Worm (Caenorhabditis elegans): ENCODE measurements around the gene unc-83.

The unc-83 gene

DNA sequence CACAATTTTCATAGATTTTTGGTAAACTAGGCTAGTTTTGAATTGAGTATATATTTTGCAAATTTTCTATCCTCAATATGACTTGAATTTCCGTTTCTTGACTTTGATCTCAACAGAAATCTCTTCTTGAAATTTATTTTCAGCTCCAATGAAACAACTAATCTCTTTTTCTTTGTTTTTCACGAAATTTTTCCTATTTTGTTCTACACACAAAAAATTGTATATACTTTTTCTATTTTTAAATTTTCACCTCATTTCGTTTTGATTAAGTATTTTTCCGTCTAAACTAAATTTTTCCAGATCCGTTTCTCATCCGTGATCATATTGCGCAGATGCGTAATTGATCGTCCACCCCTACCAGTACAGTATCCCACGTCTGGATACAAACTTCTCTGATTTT, at the start of gene unc-83:
Gene unc-83 (plus strand): TSS at position 301 of the 400 bp plus-strand sequence.
- no peak for TF ChIP-seq unc-62 (GFP tag; optimal IDR thresholded peaks at IDR 0.05)

DNA sequence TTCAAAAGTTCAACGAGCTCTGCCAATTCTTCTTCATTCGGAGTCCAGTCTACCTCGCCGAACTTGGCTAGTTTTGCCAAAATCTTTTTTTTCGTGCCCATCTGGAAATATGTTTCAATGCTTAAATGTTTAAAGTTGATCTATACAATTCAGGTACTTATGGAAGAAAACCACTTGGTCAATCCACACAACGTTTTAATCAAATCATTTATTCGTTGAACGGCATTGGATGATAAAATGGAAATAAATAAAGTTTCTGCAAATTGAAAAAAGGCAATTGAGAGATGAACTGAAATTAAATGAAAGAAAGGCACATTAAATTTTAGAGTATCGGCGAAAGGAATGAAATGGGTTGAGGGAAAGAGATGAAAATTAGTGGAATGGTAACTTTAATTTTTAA, 40.8 kb upstream of the unc-83 start, which contains the start of gene urb-1:
Gene urb-1 (minus strand): TSS at position 101 of the 400 bp plus-strand sequence.
- TF ChIP-seq unc-62 (GFP tag; optimal IDR thresholded peaks at IDR 0.05) = no peak

DNA sequence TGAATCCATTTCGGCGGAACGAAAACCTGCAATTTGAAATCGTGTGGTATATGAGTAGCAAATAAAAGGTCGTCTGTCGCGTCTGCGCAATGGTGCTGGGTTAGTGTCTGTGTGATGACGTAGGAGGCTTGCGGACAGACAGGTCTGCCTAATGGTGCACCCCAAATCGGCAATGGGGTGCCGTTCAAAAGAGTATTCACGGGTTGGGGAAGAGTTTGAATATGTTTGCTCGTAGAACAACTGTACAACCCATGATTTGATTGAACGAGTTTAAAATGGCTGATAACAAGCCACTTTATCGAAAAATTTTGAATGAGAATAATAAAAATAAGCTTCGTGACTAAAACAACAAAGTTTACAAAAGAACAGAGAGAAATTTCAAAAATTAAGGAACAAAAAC, 38.9 kb upstream of the unc-83 start, which contains the start of gene T05H4.11:
Gene T05H4.11 (minus strand): TSS at position 335 of the 400 bp plus-strand sequence.
- TF ChIP-seq unc-62 (GFP tag; optimal IDR thresholded peaks at IDR 0.05) = no peak

DNA sequence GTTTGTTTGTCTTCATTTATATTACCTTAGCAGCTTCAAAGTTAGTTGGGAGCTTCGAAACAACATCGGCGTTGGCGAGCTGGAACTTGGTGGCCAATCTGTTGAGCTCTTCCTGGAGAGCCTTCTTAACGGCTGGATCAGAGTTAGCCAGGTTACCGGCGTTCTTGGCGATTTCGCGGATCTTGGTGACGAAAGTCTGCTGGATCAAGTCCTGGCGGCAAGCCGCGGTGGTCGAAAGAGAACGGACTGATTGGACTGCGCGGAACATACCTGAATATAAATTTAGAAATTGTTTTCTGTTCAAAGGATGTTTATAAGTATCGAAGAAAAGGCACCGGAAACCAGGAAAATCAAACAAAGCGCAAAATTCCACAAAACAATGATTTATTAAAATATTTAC, 38.0 kb upstream of the unc-83 start, which contains the start of gene atp-4:
Gene atp-4 (minus strand): TSS at position 270 of the 400 bp plus-strand sequence.
- no peak for TF ChIP-seq unc-62 (GFP tag; optimal IDR thresholded peaks at IDR 0.05)

DNA sequence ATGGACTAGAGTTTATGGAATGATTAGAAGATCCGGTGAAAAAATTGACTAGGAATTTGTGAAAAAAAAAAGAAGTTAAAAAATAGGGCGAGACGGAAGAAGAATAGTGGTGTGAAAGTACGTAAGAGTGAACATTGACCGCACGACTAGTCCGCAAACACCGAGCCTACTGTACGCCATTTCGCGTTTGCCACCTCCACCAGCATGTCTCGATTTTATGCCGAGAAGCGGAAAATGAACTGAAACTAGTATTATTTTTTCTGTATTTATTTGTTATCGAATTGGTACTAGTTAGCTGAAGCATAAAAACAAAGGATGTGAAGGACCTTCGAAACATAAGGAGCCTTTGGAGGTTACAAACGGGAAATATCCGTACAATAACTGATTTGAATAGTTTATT, 37.4 kb upstream of the unc-83 start:
- no peak for TF ChIP-seq unc-62 (GFP tag; optimal IDR thresholded peaks at IDR 0.05)

DNA sequence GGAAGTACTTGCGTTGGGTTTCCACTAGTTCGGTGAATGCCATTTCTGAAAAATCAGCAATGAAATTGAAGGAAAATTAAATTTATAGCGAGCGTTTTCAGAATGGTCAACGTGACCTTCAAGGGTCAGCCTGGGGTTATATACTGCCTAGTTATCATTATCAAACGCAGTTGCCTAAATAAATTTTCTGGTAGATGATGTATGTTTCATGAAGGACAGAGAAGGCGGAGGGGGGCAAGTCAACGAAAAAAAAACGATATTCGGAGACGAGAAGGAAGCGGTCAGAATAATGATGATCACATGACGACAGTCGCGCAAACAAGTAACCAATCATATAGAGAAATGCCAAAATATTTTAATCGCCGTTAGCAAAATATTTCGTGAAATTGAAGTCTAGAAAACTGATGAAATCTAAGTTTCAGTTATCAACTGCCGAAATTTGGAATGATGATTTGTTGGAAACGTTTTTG, 35.0 kb upstream of the unc-83 start, which contains the start of gene alh-4:
Gene alh-4 (minus strand): TSS at position 51 of the 470 bp plus-strand sequence.
- no peak for TF ChIP-seq unc-62 (GFP tag; optimal IDR thresholded peaks at IDR 0.05)

DNA sequence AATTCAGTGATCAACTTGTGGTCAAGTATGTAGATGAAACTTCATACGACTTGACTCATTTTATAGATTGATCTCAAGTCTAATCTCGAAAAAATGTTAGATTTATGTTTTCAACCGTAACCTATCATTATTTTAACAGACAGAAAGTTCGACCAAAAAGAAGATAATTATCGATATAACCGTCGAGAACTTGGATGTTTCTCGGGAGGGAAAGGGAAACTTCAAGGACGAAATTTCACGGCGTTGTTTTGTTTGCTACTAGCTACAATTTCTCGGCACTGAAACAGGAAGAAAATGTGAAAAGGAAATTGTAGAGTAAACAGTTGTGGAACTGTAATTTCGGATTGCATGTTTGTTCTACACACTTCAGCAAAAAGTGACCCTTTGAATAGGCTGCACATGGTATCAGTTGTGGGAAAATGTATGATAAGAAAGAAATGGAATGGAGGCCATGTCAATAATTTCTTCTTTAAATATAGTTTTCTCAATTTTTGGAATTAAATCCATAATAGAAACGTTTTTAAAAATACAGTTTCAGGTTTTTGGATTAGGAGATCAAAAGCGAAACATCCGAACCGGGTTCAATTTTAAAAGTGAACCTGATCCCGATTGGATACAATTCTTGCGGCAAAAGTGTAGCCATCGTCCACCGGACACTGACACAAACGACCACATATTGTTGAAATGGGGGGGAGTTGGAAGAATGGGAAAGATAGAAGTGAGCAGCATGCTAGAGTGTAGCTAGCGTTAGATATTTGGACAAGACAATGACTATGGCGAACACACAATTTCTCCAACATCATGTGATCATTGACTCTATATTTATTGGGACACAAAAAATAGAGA, 34.1 kb upstream of the unc-83 start:
- no peak for TF ChIP-seq unc-62 (GFP tag; optimal IDR thresholded peaks at IDR 0.05)

DNA sequence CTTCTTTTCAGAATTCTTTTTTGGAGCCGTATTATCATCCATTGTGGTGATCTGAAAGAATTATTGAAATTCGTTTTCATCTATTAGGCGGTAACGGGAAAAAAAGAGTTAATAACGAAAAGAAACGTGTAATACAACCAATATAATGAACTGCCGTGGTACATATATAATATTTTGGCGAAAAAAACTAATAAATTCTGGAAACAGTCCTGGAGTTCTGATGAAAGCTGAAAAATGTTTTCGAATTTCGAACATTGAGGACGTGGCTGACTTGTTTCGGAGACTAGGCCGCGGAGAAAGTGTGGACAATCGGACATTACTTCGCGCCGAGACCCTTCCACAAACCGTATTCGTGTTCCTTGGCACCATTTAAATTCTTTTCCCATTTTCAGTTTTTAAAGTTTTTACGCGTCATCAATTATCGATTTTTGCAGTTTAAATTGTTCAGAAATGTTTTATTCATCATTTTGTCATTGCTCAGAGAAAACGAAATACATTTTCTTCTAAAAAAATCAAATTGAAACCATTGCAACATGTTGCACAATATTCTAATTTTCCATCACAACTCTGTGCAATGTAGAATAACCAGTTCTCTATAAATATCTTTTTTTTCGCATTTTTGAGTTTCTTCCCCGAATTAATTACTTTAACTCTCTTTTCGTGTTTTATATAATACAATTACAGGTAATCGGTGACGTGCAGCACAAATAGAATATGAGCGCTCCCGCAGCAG, 31.3 kb upstream of the unc-83 start, which contains the start of the genes gad-1 and erfa-1:
Gene gad-1 (minus strand): TSS at position 51 of the 733 bp plus-strand sequence.
Gene erfa-1 (plus strand): TSS at position 683 of the 733 bp plus-strand sequence.
- TF ChIP-seq unc-62 (GFP tag; optimal IDR thresholded peaks at IDR 0.05) = no peak

DNA sequence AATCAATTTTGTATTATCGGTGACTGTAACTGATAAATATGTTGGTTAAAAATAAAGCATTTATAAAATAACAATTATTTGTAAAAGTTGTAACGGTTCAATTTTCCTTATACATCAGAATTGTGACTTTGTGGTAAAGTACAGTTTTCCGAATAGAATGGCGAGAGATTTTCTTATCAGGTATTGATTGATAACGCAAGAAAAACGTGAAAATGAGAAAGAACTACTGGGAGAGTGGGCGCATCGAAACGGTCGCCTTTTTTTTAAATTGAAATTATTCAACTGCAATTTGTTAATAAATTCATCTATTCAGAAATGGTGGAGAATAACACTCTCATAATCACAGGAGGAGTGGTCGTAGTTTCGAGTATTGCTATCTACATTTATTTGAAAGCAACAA, 28.5 kb upstream of the unc-83 start, which contains the start of gene hpo-19:
Gene hpo-19 (plus strand): TSS at position 314 of the 400 bp plus-strand sequence.
- no peak for TF ChIP-seq unc-62 (GFP tag; optimal IDR thresholded peaks at IDR 0.05)

DNA sequence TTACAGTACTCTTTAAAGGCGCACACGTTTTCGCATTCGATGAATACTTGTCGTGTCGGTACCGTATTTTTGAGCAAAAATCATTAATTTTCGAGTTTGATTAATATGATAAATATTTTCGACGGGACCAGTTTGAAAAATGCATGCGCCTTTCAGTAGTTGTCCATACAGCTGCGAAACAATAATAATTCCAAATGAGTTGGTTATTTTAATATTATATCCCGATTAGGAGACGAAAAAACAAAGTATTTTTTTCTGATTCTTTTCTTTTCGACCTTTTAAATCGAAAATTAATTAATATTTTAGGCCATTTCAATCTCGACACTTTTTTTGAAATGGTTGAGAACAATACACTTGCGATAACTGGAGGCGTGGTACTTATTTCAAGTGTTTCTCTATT, 26.3 kb upstream of the unc-83 start, which contains the start of gene T05H4.4:
Gene T05H4.4 (plus strand): TSS at position 301 of the 400 bp plus-strand sequence.
- TF ChIP-seq unc-62 (GFP tag; optimal IDR thresholded peaks at IDR 0.05) = no peak

DNA sequence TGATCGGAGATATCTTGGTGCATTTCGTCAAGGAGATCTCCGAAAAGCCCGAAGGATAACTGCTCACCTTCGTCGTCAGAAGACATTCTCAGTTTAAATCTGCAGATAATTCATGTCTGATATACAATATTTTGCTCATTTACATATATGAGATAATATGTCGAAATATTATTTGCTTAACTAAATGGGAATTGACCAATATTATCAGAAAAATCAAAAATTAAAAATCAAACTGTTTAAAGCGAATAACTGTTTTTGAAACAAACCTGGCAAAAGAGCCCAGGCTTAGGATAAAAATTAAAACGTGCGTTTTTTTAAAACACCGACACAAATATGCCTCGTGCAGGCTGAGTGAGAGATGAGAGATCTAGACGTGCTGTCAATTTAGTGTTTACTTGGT, 23.3 kb upstream of the unc-83 start, which contains the start of gene T05H4.15:
Gene T05H4.15 (minus strand): TSS at position 101 of the 400 bp plus-strand sequence.
- no peak for TF ChIP-seq unc-62 (GFP tag; optimal IDR thresholded peaks at IDR 0.05)

DNA sequence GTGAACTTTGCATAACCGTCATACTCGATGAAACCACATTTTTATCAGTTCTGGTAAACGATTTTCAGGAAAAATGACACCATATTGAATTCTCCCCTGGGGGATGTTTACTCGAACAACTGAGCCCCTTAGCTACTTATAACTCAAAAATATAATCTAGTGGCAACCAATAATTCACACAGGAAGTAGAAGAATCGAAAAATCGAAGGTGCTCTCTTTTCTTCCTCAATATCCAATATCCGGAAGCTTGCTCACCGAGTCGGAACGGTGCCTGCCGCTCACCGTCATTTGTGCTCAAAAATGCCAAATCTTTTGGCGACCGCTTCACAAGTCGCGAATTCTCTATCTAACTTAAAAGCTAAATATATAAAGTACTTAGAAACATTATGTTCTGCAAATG, 22.8 kb upstream of the unc-83 start, which contains the start of gene T05H4.3:
Gene T05H4.3 (plus strand): TSS at position 301 of the 400 bp plus-strand sequence.
- no peak for TF ChIP-seq unc-62 (GFP tag; optimal IDR thresholded peaks at IDR 0.05)

DNA sequence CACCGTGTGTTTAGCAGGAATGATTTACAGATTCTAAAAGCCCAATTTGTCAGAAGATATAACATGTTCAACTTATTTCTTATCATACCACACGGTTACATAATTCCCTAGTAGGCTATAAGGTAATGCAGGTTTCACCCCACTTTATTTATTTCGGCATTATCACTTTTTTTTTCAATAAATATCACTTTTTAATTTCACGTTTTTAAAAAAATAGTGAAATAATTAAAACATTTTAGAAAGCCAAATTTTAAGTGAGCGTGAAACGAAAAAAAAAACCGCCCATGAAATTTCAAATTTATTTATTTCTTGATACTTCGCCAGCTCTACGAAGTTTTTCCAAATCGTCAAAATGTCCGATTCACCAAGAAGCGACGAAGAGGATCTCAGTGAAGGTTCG, 16.5 kb upstream of the unc-83 start, which contains the start of gene fbxa-196:
Gene fbxa-196 (plus strand): TSS at position 301 of the 400 bp plus-strand sequence.
- no peak for TF ChIP-seq unc-62 (GFP tag; optimal IDR thresholded peaks at IDR 0.05)

DNA sequence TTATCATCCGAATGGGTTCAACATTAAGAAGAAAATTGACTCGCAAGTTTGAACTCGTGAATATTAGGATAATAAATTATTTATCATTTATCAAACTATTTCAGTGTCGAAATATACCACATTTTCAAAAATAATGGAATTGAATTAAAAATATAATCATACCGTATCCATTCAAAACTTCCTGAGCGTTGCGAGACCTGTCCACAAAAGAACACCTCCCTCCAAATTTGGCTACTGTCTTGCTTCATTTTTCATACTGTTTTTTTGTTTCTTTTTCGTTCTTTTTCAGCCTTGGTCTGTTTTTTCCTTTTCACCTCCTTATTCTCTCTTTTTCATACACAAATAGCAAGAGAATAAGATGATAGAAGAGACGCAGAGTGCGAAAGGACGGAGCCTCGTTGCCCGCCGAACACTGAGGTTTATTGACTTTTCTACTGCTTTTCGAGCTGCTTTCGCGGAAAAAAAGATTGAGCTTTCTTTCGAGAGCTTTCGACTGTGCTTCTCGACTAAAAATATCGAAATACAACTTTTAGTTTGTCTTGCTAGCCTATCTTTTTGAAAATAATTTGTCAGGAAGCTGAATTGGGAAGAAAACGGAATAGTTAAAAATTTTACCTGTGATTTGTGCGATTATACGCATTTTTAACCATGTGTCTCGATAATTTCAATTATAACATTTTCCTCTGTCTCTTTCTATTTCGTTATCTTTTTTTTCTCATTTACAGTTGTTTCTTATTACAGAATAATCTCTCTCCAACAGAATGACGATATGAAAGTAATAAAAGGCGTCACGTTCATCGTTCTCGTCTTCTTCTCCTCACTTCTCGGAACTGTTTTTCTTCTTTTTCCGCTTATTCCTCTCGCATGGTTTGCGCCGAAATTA, 14.5 kb upstream of the unc-83 start, which contains the start of gene acl-8:
Gene acl-8 (plus strand): TSS at position 742 of the 883 bp plus-strand sequence.
- no peak for TF ChIP-seq unc-62 (GFP tag; optimal IDR thresholded peaks at IDR 0.05)

Measured in whole organism, dauer.